Worm (Caenorhabditis elegans) whole organism, young adult: ENCODE measurements around the gene smim-14.

Experiments used
- ama-1 ChIP-seq, 3 experiments: fragments of 150-350 bp in 1 of 3; sonication (generic microtip) in 2 of 3; optimal IDR thresholded peaks; 2 replicates each; lab custom pipeline; 2014 to 2018; ENCODE audit warnings: missing biosample characterization in 2 of 3, missing genetic modification characterization in 2 of 3, missing genetic modification reagents in 2 of 3
- ets-4 ChIP-seq: fragments of 200-800 bp; sonication (Bioruptor generic); optimal IDR thresholded peaks from 2 replicates; lab custom pipeline; 2018; ENCODE audit warnings: mild to moderate bottlenecking, missing genetic modification characterization, missing compliant biosample characterization
- hlh-26 ChIP-seq: fragments of 200-800 bp; sonication (Bioruptor generic); conservative IDR thresholded peaks from 2 replicates; pipeline ENCODE4 v1.3.6; 2022; ENCODE audit warnings: missing genetic modification reagents, missing genetic modification characterization, missing compliant biosample characterization
- hmg-1.2 ChIP-seq: fragments of 200-800 bp; sonication (Bioruptor generic); IDR thresholded peaks from 2 replicates; pipeline ENCODE4 v1.3.6; 2022; ENCODE audit warnings: missing genetic modification reagents, missing genetic modification characterization, missing compliant biosample characterization
- lsl-1 ChIP-seq: fragments of 200-800 bp; sonication (Bioruptor generic); optimal IDR thresholded peaks from 2 replicates; lab custom pipeline; 2018; ENCODE audit warnings: mild to moderate bottlenecking, missing genetic modification characterization, moderate library complexity, missing compliant biosample characterization
- nfya-1 ChIP-seq: sonication (generic microtip); optimal IDR thresholded peaks from 2 replicates; lab custom pipeline; 2017; ENCODE audit warnings: antibody characterized with exemption, missing compliant biosample characterization, missing genetic modification characterization, borderline replicate concordance; ENCODE audit not compliant: insufficient read depth
- nhr-90 ChIP-seq: sonication (generic microtip); optimal IDR thresholded peaks from 2 replicates; lab custom pipeline; 2016; ENCODE audit warnings: missing genotype, mild to moderate bottlenecking, missing genetic modification characterization, missing compliant biosample characterization
- sea-2 ChIP-seq: fragments of 200-800 bp; sonication (Bioruptor generic); IDR thresholded peaks from 2 replicates; pipeline ENCODE4 v1.3.6; 2022; ENCODE audit warnings: missing genetic modification characterization, missing compliant biosample characterization
- snpc-1.1 ChIP-seq: sonication (generic microtip); optimal IDR thresholded peaks from 2 replicates; lab custom pipeline; 2017; ENCODE audit warnings: missing genetic modification characterization, mild to moderate bottlenecking, missing compliant biosample characterization, antibody characterized with exemption, moderate library complexity, missing genotype, missing genetic modification reagents; ENCODE audit not compliant: insufficient read depth
- somi-1 ChIP-seq: fragments of 200-800 bp; sonication (Bioruptor generic); optimal IDR thresholded peaks from 2 replicates; lab custom pipeline; 2018; ENCODE audit warnings: mild to moderate bottlenecking, missing genetic modification characterization, missing compliant biosample characterization
- unc-130 ChIP-seq: sonication (generic microtip); optimal IDR thresholded peaks from 2 replicates; lab custom pipeline; 2016; ENCODE audit warnings: missing genetic modification reagents, missing genetic modification characterization, missing compliant biosample characterization
- ztf-6 ChIP-seq: fragments of 200-800 bp; sonication (Bioruptor generic); IDR thresholded peaks from 2 replicates; pipeline ENCODE4 v1.3.6; 2022; ENCODE audit warnings: missing genetic modification reagents, missing genetic modification characterization, missing compliant biosample characterization

ce11 chrIII:3502215-3502838 is 32.8 kb upstream of the smim-14 start, which contains the start of gene M01F1.8:
- TF ChIP-seq nhr-90: no peak
- no peak; the same call in 1 of the 2 replicates for TF ChIP-seq hmg-1.2
- no peak for TF ChIP-seq sea-2 (GFP tag; lab: Robert Waterston, UW)
- no peak for TF ChIP-seq snpc-1.1
- TF ChIP-seq ztf-6 (GFP tag; lab: Robert Waterston, UW): no peak
- no peak for TF ChIP-seq somi-1
- peak; percentile 61 for TF ChIP-seq unc-130 (GFP tag; lab: Kevin White, UChicago)
- TF ChIP-seq ama-1 (optimal IDR thresholded peaks at IDR 0.05; lab: Kevin White, UChicago): no peak
- peak in 1 of 2 experiments; percentile 45 for TF ChIP-seq ama-1 (GFP tag; optimal IDR thresholded peaks at IDR 0.05; lab: Kevin White, UChicago)
- peak; percentile 28 for TF ChIP-seq lsl-1 (GFP tag; lab: Kevin White, UChicago)
- no peak for TF ChIP-seq hlh-26 (GFP tag; lab: Robert Waterston, UW)
- TF ChIP-seq nfya-1 (tag; lab: Kevin White, UChicago): no peak
- no peak for TF ChIP-seq ets-4
